Worm (Caenorhabditis elegans) whole organism, L3 larva: ENCODE measurements around the gene klp-11.

Experiments used
- ZK546.5 ChIP-seq: sonication (generic microtip); optimal IDR thresholded peaks from 2 replicates; lab custom pipeline; 2017; ENCODE audit warnings: missing biosample characterization, missing genetic modification characterization
- aly-2 ChIP-seq: fragments of 150-350 bp; optimal IDR thresholded peaks from 2 replicates; lab custom pipeline; 2014; ENCODE audit warnings: missing biosample characterization, missing genetic modification characterization
- ama-1 ChIP-seq: fragments of 150-350 bp; optimal IDR thresholded peaks from 2 replicates; lab custom pipeline; 2018
- ceh-16 ChIP-seq: sonication (generic microtip); optimal IDR thresholded peaks from 2 replicates; lab custom pipeline; 2017; ENCODE audit warnings: missing biosample characterization, missing genetic modification characterization
- ceh-82 ChIP-seq: fragments of 150-350 bp; optimal IDR thresholded peaks from 2 replicates; lab custom pipeline; 2014; ENCODE audit warnings: missing biosample characterization, missing genetic modification characterization
- egl-27 ChIP-seq: sonication (generic microtip); optimal IDR thresholded peaks from 4 replicates; lab custom pipeline; 2017; ENCODE audit warnings: missing biosample characterization, missing genetic modification reagents, missing genetic modification characterization
- egl-5 ChIP-seq: fragments of 150-350 bp; optimal IDR thresholded peaks from 2 replicates; lab custom pipeline; 2017; ENCODE audit warnings: missing biosample characterization, missing genetic modification reagents, missing genetic modification characterization, inconsistent platforms
- elt-1 ChIP-seq: fragments of 150-350 bp; optimal IDR thresholded peaks from 2 replicates; lab custom pipeline; 2014; ENCODE audit warnings: missing biosample characterization, missing genetic modification characterization
- elt-2 ChIP-seq: sonication (generic microtip); optimal IDR thresholded peaks from 2 replicates; lab custom pipeline; 2016; ENCODE audit warnings: missing genetic modification reagents, mild to moderate bottlenecking, missing genetic modification characterization, missing compliant biosample characterization
- eor-1 ChIP-seq, 2 experiments: fragments of 150-350 bp; optimal IDR thresholded peaks; 2 replicates each; lab custom pipeline; 2014 to 2018; ENCODE audit warnings: missing biosample characterization in 2 of 2, missing genetic modification characterization in 2 of 2
- fkh-10 ChIP-seq: sonication (generic microtip); optimal IDR thresholded peaks from 2 replicates; lab custom pipeline; 2017; ENCODE audit warnings: missing biosample characterization, missing genetic modification reagents, missing genetic modification characterization
- fos-1 ChIP-seq: fragments of 150-350 bp; optimal IDR thresholded peaks from 2 replicates; lab custom pipeline; 2014; ENCODE audit warnings: missing biosample characterization, missing genetic modification characterization
- hmg-11 ChIP-seq: sonication (generic microtip); optimal IDR thresholded peaks from 2 replicates; lab custom pipeline; 2016; ENCODE audit warnings: missing genetic modification characterization, missing compliant biosample characterization
- lin-39 ChIP-seq: fragments of 150-350 bp; optimal IDR thresholded peaks from 2 replicates; lab custom pipeline; 2018; ENCODE audit warnings: missing biosample characterization, missing genetic modification reagents, missing genetic modification characterization
- lsy-12 ChIP-seq: sonication (generic microtip); optimal IDR thresholded peaks from 2 replicates; lab custom pipeline; 2016; ENCODE audit warnings: mild to moderate bottlenecking, missing genetic modification characterization, missing compliant biosample characterization
- mml-1 ChIP-seq: fragments of 150-350 bp; sonication (generic microtip); optimal IDR thresholded peaks from 3 replicates; lab custom pipeline; 2014; ENCODE audit warnings: missing biosample characterization, missing genetic modification characterization
- nfya-1 ChIP-seq: sonication (generic microtip); optimal IDR thresholded peaks from 2 replicates; lab custom pipeline; 2017; ENCODE audit warnings: missing genetic modification characterization, mild to moderate bottlenecking, missing compliant biosample characterization, antibody characterized with exemption, moderate library complexity; ENCODE audit not compliant: insufficient read depth
- nhr-12 ChIP-seq: fragments of 150-350 bp; optimal IDR thresholded peaks from 2 replicates; lab custom pipeline; 2014; ENCODE audit warnings: missing biosample characterization, missing genetic modification characterization
- nhr-25 ChIP-seq: sonication (generic microtip); optimal IDR thresholded peaks from 2 replicates; lab custom pipeline; 2017; ENCODE audit warnings: missing biosample characterization, missing genetic modification characterization
- nhr-28 ChIP-seq: fragments of 150-350 bp; optimal IDR thresholded peaks from 2 replicates; lab custom pipeline; 2014; ENCODE audit warnings: missing biosample characterization, missing genetic modification characterization
- nhr-43 ChIP-seq: sonication (generic microtip); optimal IDR thresholded peaks from 2 replicates; lab custom pipeline; 2016; ENCODE audit warnings: mild to moderate bottlenecking, missing genetic modification characterization, missing compliant biosample characterization; ENCODE audit not compliant: poor library complexity, severe bottlenecking
- nhr-76 ChIP-seq: fragments of 150-350 bp; sonication (generic microtip); optimal IDR thresholded peaks from 5 replicates; lab custom pipeline; 2014; ENCODE audit warnings: missing biosample characterization, missing genetic modification characterization
- nhr-77 ChIP-seq: fragments of 150-350 bp; optimal IDR thresholded peaks from 2 replicates; lab custom pipeline; 2014; ENCODE audit warnings: missing biosample characterization, missing genetic modification characterization
- pha-4 ChIP-seq: fragments of 150-350 bp; optimal IDR thresholded peaks from 2 replicates; lab custom pipeline; 2014; ENCODE audit warnings: missing biosample characterization, missing genetic modification reagents, missing genetic modification characterization
- pqm-1 ChIP-seq: fragments of 150-350 bp; optimal IDR thresholded peaks from 2 replicates; lab custom pipeline; 2017; ENCODE audit warnings: missing biosample characterization, missing genetic modification characterization, inconsistent platforms
- skn-1 ChIP-seq: fragments of 150-350 bp; optimal IDR thresholded peaks from 2 replicates; lab custom pipeline; 2014; ENCODE audit warnings: missing biosample characterization, missing genetic modification characterization
- snpc-4 ChIP-seq: fragments of 150-350 bp; optimal IDR thresholded peaks from 2 replicates; lab custom pipeline; 2014; ENCODE audit warnings: missing biosample characterization, missing genetic modification characterization
- tbx-2 ChIP-seq: sonication (generic microtip); optimal IDR thresholded peaks from 2 replicates; lab custom pipeline; 2016; ENCODE audit warnings: mild to moderate bottlenecking, missing genetic modification characterization, missing compliant biosample characterization
- unc-39 ChIP-seq: sonication (generic microtip); optimal IDR thresholded peaks from 4 replicates; lab custom pipeline; 2017; ENCODE audit warnings: missing biosample characterization, missing genetic modification characterization
- unc-62 ChIP-seq: fragments of 150-350 bp; sonication (generic microtip); optimal IDR thresholded peaks from 4 replicates; lab custom pipeline; 2014; ENCODE audit warnings: missing biosample characterization, missing genetic modification reagents, missing genetic modification characterization
- zag-1 ChIP-seq: fragments of 150-350 bp; optimal IDR thresholded peaks from 2 replicates; lab custom pipeline; 2014; ENCODE audit warnings: missing biosample characterization, missing genetic modification characterization
- ztf-11 ChIP-seq: fragments of 150-350 bp; optimal IDR thresholded peaks from 2 replicates; lab custom pipeline; 2014; ENCODE audit warnings: missing biosample characterization, missing genetic modification characterization
- ztf-4 ChIP-seq: fragments of 150-350 bp; optimal IDR thresholded peaks from 2 replicates; lab custom pipeline; 2014; ENCODE audit warnings: missing biosample characterization, missing genetic modification characterization

The klp-11 gene

ce11 chrIV:8761896-8762295, at the start of gene klp-11, which contains the start of gene F20C5.11:
TSS of gene klp-11 (minus strand) at chrIV:8762066.
TSS of gene F20C5.11 (minus strand) at chrIV:8761996.
- TF ChIP-seq nhr-28 (tag; lab: Kevin White, UChicago) (no peak), pqm-1 (no peak), nhr-25 (no peak), egl-27 (tag; lab: Kevin White, UChicago) (no peak), lsy-12 (tag; lab: Kevin White, UChicago) (no peak), nhr-43 (tag; lab: Kevin White, UChicago) (no peak), egl-5 (no peak), ZK546.5 (tag; lab: Kevin White, UChicago) (no peak), unc-62 (GFP tag; lab: Kevin White, UChicago) (no peak), nhr-76 (tag; lab: Kevin White, UChicago) (no peak), pha-4 (tag; lab: Kevin White, UChicago) (no peak), nhr-77 (no peak), mml-1 (tag; lab: Kevin White, UChicago) (no peak), ama-1 (lab: Kevin White, UChicago) (no peak), tbx-2 (tag; lab: Kevin White, UChicago) (no peak), unc-39 (tag; lab: Kevin White, UChicago) (no peak), elt-1 (no peak), nhr-12 (tag; lab: Kevin White, UChicago) (no peak), fos-1 (no peak)

DNA sequence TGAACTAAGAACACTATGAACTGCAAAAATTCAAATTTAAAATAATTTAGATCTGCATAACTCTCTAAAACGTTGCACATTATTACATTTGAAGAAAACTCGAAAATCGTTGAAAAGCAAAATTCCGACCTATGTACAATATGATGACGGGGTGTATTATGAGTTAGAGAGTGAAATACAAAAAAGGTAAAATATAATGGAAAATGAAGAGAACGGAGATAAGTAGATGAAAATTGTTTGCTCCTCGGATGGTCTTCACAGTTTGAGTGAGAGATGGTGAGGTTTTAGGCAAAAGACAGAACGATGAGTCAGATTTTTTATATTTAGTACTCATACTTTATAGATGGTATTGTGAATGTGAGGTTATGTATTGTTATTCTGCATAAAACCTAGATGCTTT, 45.5 kb upstream of the klp-11 start:
- TF ChIP-seq pha-4 (tag; lab: Kevin White, UChicago) (peak; percentile 75), snpc-4 (tag; lab: Kevin White, UChicago) (no peak), ceh-16 (tag; lab: Kevin White, UChicago) (no peak), pqm-1 (peak; percentile 65), ztf-4 (tag; lab: Kevin White, UChicago) (no peak), nhr-43 (tag; lab: Kevin White, UChicago) (no peak), mml-1 (tag; lab: Kevin White, UChicago) (no peak)

- TF ChIP-seq tbx-2 (tag; lab: Kevin White, UChicago) (no peak), skn-1 (tag; lab: Kevin White, UChicago) (no peak), eor-1 (tag; optimal IDR thresholded peaks at IDR 0.05; lab: Kevin White, UChicago) (no peak), ama-1 (lab: Kevin White, UChicago) (no peak), zag-1 (tag; lab: Kevin White, UChicago) (no peak), unc-39 (tag; lab: Kevin White, UChicago) (no peak), ztf-4 (tag; lab: Kevin White, UChicago) (no peak), ceh-82 (no peak), ztf-11 (tag; lab: Kevin White, UChicago) (no peak), aly-2 (tag; lab: Kevin White, UChicago) (no peak), elt-2 (tag; lab: Kevin White, UChicago) (no peak), elt-1 (no peak), ceh-16 (tag; lab: Kevin White, UChicago) (no peak), pqm-1 (no peak)
- TF ChIP-seq, all 47 proteins: peak for 0
These were observed 36.4 kb upstream of the klp-11 start, which contains the start of gene clec-182 for ce11 chrIV:8798255-8798654. TSS of gene clec-182 (minus strand) at chrIV:8798355.

DNA sequence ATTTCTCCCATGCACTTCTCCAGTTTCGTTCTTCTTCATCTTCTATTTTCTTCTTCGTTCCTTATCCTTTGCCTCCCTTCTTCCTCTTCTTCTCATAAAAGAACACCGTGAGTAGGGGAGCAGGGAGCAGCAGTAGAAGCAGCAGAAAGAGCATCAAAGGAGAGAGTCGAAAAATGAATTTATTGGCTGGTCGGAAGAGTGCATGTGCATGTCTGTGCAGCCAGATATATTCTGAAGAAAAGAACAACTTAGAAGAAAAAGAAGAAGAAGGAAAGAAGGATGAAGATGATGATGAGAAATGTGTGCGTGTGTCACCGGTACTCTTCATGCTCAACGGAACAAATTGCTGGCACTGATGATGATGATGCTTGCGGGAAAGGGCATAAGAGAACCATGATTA, 34.4 kb upstream of the klp-11 start:
- TF ChIP-seq hmg-11 (tag; lab: Kevin White, UChicago): peak; percentile 26
- TF ChIP-seq nhr-25: no peak
- no peak for TF ChIP-seq ztf-4 (tag; lab: Kevin White, UChicago)
- TF ChIP-seq lin-39 (tag; lab: Kevin White, UChicago): peak; percentile 64
- peak; percentile 66 for TF ChIP-seq nfya-1 (tag; lab: Kevin White, UChicago)
- peak; percentile 68 for TF ChIP-seq fkh-10
- peak; percentile 41 for TF ChIP-seq snpc-4 (tag; lab: Kevin White, UChicago)
- no peak for TF ChIP-seq pha-4 (tag; lab: Kevin White, UChicago)
